Fruit fly (Drosophila melanogaster): ENCODE data around the gene Mcm7.

The Mcm7 gene

DNA sequence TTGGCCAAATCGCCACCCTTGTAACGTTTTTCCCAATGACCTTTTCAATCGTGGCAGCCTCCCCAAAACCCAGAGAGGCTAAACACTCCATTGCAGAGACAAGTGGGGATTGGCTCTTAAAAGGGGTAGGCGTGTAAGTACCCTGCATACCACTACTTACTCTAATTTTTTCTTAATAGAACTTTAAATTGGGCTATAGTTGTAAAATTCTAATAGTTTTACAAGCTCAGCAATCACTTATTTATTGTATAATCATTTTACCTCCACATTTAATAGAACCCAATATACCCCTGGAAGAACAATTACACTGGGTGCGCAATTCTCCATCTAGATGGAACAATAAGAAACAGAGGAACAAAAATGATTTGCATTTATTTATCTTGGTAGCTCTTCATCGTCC is 49.6 kb upstream of the Mcm7 start (continued):
- TF ChIP-seq wek (GFP tag; optimal IDR thresholded peaks at IDR 0.05): peak; percentile 24
- no peak for TF ChIP-seq CG12236 (GFP tag; optimal IDR thresholded peaks at IDR 0.05)
- TF ChIP-seq CG10147 (GFP tag; optimal IDR thresholded peaks at IDR 0.05): peak; percentile 60
- no peak for TF ChIP-seq CG7963 (GFP tag; IDR thresholded peaks at IDR 0.05; ENCODE audit: partially characterized antibody)
- TF ChIP-seq CG16813 (GFP tag; IDR thresholded peaks at IDR 0.05; ENCODE audit: partially characterized antibody): no peak
- TF ChIP-seq hb (GFP tag; IDR thresholded peaks at IDR 0.05; ENCODE audit: partially characterized antibody): no peak
- TF ChIP-seq CG31365 (tag; optimal IDR thresholded peaks at IDR 0.05): no peak
- peak in 1 of 2 experiments; percentile 69 for TF ChIP-seq Eip74EF (GFP tag; optimal IDR thresholded peaks at IDR 0.05)
- peak; percentile 41; the same call in 1 of the 2 replicates for TF ChIP-seq MBD-R2 (GFP tag; IDR thresholded peaks at IDR 0.05)
- TF ChIP-seq CG31388 (GFP tag; optimal IDR thresholded peaks at IDR 0.05): no peak
- TF ChIP-seq CG14667 (GFP tag; IDR thresholded peaks at IDR 0.05): peak; percentile 42; the same call in 1 of the 2 replicates
- no peak for TF ChIP-seq CG14965 (GFP tag; optimal IDR thresholded peaks at IDR 0.05; ENCODE audit: borderline replicate concordance)
- TF ChIP-seq Stat92E (GFP tag; optimal IDR thresholded peaks at IDR 0.05): no peak
- TF ChIP-seq Dad (GFP tag; optimal IDR thresholded peaks at IDR 0.05): peak; percentile 46
- TF ChIP-seq CG12744 (GFP tag; optimal IDR thresholded peaks at IDR 0.05): peak; percentile 15
- peak; percentile 37 for TF ChIP-seq Lhr (GFP tag; optimal IDR thresholded peaks at IDR 0.05)
- 0 out of 3 replicates have a peak, but pooled peaks have one; percentile 42 for TF ChIP-seq C15 (GFP tag; IDR thresholded peaks at IDR 0.05)
- TF ChIP-seq pzg (GFP tag; optimal IDR thresholded peaks at IDR 0.05): no peak
- no peak for TF ChIP-seq Poxn (GFP tag; IDR thresholded peaks at IDR 0.05)
- TF ChIP-seq CG9609 (GFP tag; optimal IDR thresholded peaks at IDR 0.05): peak; percentile 57
- peak; percentile 42 for TF ChIP-seq her (GFP tag; optimal IDR thresholded peaks at IDR 0.05)
- peak; percentile 65 for TF ChIP-seq HHEX (GFP tag; optimal IDR thresholded peaks at IDR 0.05)
- peak; percentile 86 for TF ChIP-seq CG2120 (GFP tag; optimal IDR thresholded peaks at IDR 0.05)
- no peak for TF ChIP-seq CG3838 (GFP tag; optimal IDR thresholded peaks at IDR 0.05)
- TF ChIP-seq vfl (GFP tag; optimal IDR thresholded peaks at IDR 0.05): no peak
- no peak for TF ChIP-seq crol (GFP tag; IDR thresholded peaks at IDR 0.05)
- TF ChIP-seq dpn (GFP tag; optimal IDR thresholded peaks at IDR 0.05): peak; percentile 72 to 75
- TF ChIP-seq crc (GFP tag; optimal IDR thresholded peaks at IDR 0.05): peak; percentile 60
- peak; percentile 74 for TF ChIP-seq CG4730 (GFP tag; IDR thresholded peaks at IDR 0.05)
- TF ChIP-seq sens (GFP tag): peak; percentile 95
- TF ChIP-seq sob (GFP tag; IDR thresholded peaks at IDR 0.05): peak; percentile 79
- TF ChIP-seq Rx (GFP tag; IDR thresholded peaks at IDR 0.05): peak; percentile 80
- peak; percentile 41 for TF ChIP-seq CG8089 (GFP tag; optimal IDR thresholded peaks at IDR 0.05)
- TF ChIP-seq zen2 (GFP tag; IDR thresholded peaks at IDR 0.05; ENCODE audit: partially characterized antibody): no peak
- peak; percentile 74 for TF ChIP-seq mam (GFP tag; optimal IDR thresholded peaks at IDR 0.05)
- peak; percentile 72 for TF ChIP-seq ara (GFP tag; IDR thresholded peaks at IDR 0.05)
- no peak for TF ChIP-seq CG17186 (GFP tag; optimal IDR thresholded peaks at IDR 0.05)
- TF ChIP-seq Doc2 (GFP tag; IDR thresholded peaks at IDR 0.05): no peak
- peak; percentile 57 for TF ChIP-seq CG14710 (tag; optimal IDR thresholded peaks at IDR 0.05)
- TF ChIP-seq grau (tag; optimal IDR thresholded peaks at IDR 0.05): peak; percentile 78
- peak; percentile 85 for TF ChIP-seq ci (GFP tag; IDR thresholded peaks at IDR 0.05)
- peak; percentile 36 for TF ChIP-seq CG4854 (GFP tag; optimal IDR thresholded peaks at IDR 0.05)
- 0 out of 3 replicates have a peak, but pooled peaks have one; percentile 79 for TF ChIP-seq CG2199 (GFP tag; IDR thresholded peaks at IDR 0.05)
- no peak for TF ChIP-seq unc-4 (GFP tag; IDR thresholded peaks at IDR 0.05; ENCODE audit: partially characterized antibody)
- TF ChIP-seq Nf-YA (GFP tag; IDR thresholded peaks at IDR 0.05): 0 out of 2 replicates have a peak, but pooled peaks have one; percentile 45
- TF ChIP-seq CG6689 (GFP tag; IDR thresholded peaks at IDR 0.05): peak; percentile 76
- TF ChIP-seq CG17612 (GFP tag; IDR thresholded peaks at IDR 0.05): peak; percentile 51; the same call in 1 of the 2 replicates
- TF ChIP-seq CG3847 (GFP tag; IDR thresholded peaks at IDR 0.05): peak; percentile 67
- TF ChIP-seq Vsx1 (GFP tag; optimal IDR thresholded peaks at IDR 0.05): peak; percentile 35
- TF ChIP-seq CG18011 (GFP tag; optimal IDR thresholded peaks at IDR 0.05): peak; percentile 25
